Fruit fly (Drosophila melanogaster) whole organism, embryonic: ENCODE measurements around the gene Idgf3.
A peak's percentile ranks its signal among the peaks of the same experiment; 100 is the strongest.

ENCODE experiments used
- Bteb2 ChIP-seq: fragments of 200-800 bp; sonication (Bioruptor generic); optimal IDR thresholded peaks from 2 replicates; lab custom pipeline; 2016; ENCODE audit warnings: missing biosample characterization, missing genetic modification characterization
- CG10147 ChIP-seq: fragments of 200-800 bp; sonication (Bioruptor generic); optimal IDR thresholded peaks from 2 replicates; lab custom pipeline; 2019; ENCODE audit warnings: missing biosample characterization, mild to moderate bottlenecking, missing genetic modification characterization, moderate library complexity
- CG10321 ChIP-seq: fragments of 200-800 bp; sonication (Bioruptor generic); IDR thresholded peaks from 2 replicates; pipeline ENCODE4 v1.3.6; 2022; ENCODE audit warnings: missing biosample characterization, missing genetic modification characterization
- CG11247 ChIP-seq: fragments of 200-800 bp; sonication (Bioruptor generic); IDR thresholded peaks from 2 replicates; pipeline ENCODE4 v1.3.6; 2022; ENCODE audit warnings: missing biosample characterization, missing genetic modification characterization
- CG11504 ChIP-seq: fragments of 200-800 bp; sonication (Bioruptor generic); optimal IDR thresholded peaks from 3 replicates; lab custom pipeline; 2019; ENCODE audit warnings: missing biosample characterization, mild to moderate bottlenecking, missing genetic modification characterization, moderate library complexity
- CG14860 ChIP-seq: fragments of 200-800 bp; sonication (Bioruptor generic); IDR thresholded peaks from 3 replicates; pipeline ENCODE4 v1.3.6; 2022; ENCODE audit warnings: missing biosample characterization, missing genetic modification characterization; ENCODE audit not compliant: partially characterized antibody
- CG15269 ChIP-seq: fragments of 200-800 bp; sonication (Bioruptor generic); optimal IDR thresholded peaks from 2 replicates; lab custom pipeline; 2018; ENCODE audit warnings: missing biosample characterization, mild to moderate bottlenecking, missing genetic modification characterization, moderate library complexity
- CG17802 ChIP-seq: fragments of 200-800 bp; sonication (Bioruptor generic); optimal IDR thresholded peaks from 2 replicates; lab custom pipeline; 2018; ENCODE audit warnings: missing biosample characterization, mild to moderate bottlenecking, missing genetic modification characterization, moderate library complexity
- CG17912 ChIP-seq: fragments of 200-800 bp; sonication (Bioruptor generic); optimal IDR thresholded peaks from 2 replicates; lab custom pipeline; 2018; ENCODE audit warnings: missing biosample characterization, mild to moderate bottlenecking, missing genetic modification characterization
- CG18262 ChIP-seq: fragments of 200-800 bp; optimal IDR thresholded peaks from 3 replicates; lab custom pipeline; 2019; ENCODE audit warnings: missing biosample characterization, mild to moderate bottlenecking, missing genetic modification characterization, moderate library complexity
- CG18619 ChIP-seq: fragments of 200-800 bp; sonication (Bioruptor generic); optimal IDR thresholded peaks from 3 replicates; lab custom pipeline; 2017; ENCODE audit warnings: missing biosample characterization, mild to moderate bottlenecking, missing genetic modification characterization
- CG30020 ChIP-seq: fragments of 200-800 bp; optimal IDR thresholded peaks from 2 replicates; lab custom pipeline; 2019; ENCODE audit warnings: missing biosample characterization, mild to moderate bottlenecking, missing genetic modification characterization, moderate library complexity
- CG3995 ChIP-seq: fragments of 200-800 bp; sonication (Bioruptor generic); optimal IDR thresholded peaks from 3 replicates; lab custom pipeline; 2016; ENCODE audit warnings: missing biosample characterization, missing genetic modification characterization
- CG4707 ChIP-seq: fragments of 200-800 bp; sonication (Bioruptor generic); optimal IDR thresholded peaks from 2 replicates; lab custom pipeline; 2018; ENCODE audit warnings: missing biosample characterization, mild to moderate bottlenecking, missing genetic modification characterization, moderate library complexity
- CG6254 ChIP-seq: fragments of 200-800 bp; sonication (Bioruptor generic); optimal IDR thresholded peaks from 3 replicates; lab custom pipeline; 2017; ENCODE audit warnings: mild to moderate bottlenecking, missing biosample characterization, missing genetic modification reagents, missing genetic modification characterization
- CG7271 ChIP-seq: fragments of 200-800 bp; sonication (Bioruptor generic); optimal IDR thresholded peaks from 2 replicates; lab custom pipeline; 2018; ENCODE audit warnings: missing biosample characterization, mild to moderate bottlenecking, missing genetic modification characterization, moderate library complexity
- CG7357 ChIP-seq: fragments of 200-800 bp; sonication (Bioruptor generic); IDR thresholded peaks from 3 replicates; pipeline ENCODE4 v1.3.6; 2022; ENCODE audit warnings: missing biosample characterization, missing genetic modification characterization
- CG7987 ChIP-seq: fragments of 200-800 bp; sonication (Bioruptor generic); optimal IDR thresholded peaks from 2 replicates; lab custom pipeline; 2018; ENCODE audit warnings: missing biosample characterization, mild to moderate bottlenecking, missing genetic modification characterization, moderate library complexity
- CG8944 ChIP-seq: fragments of 200-800 bp; sonication (Bioruptor generic); optimal IDR thresholded peaks from 3 replicates; lab custom pipeline; 2016; ENCODE audit warnings: missing biosample characterization, missing genetic modification characterization
- Dip2 ChIP-seq: fragments of 200-800 bp; sonication (Bioruptor generic); IDR thresholded peaks from 2 replicates; pipeline ENCODE4 v1.3.6; 2022; ENCODE audit warnings: missing biosample characterization, missing genetic modification characterization
- Dref ChIP-seq: fragments of 200-800 bp; sonication (Bioruptor generic); IDR thresholded peaks from 2 replicates; pipeline ENCODE4 v1.3.6; 2022; ENCODE audit warnings: missing biosample characterization, missing genetic modification characterization
- Drgx ChIP-seq: fragments of 200-800 bp; sonication (Bioruptor generic); IDR thresholded peaks from 2 replicates; pipeline ENCODE4 v1.3.6; 2022; ENCODE audit warnings: missing biosample characterization, missing genetic modification characterization
- E2f2 ChIP-seq: fragments of 200-800 bp; sonication (Bioruptor generic); IDR thresholded peaks from 2 replicates; pipeline ENCODE4 v1.3.6; 2022; ENCODE audit warnings: missing biosample characterization, missing genetic modification characterization
- Fer1 ChIP-seq: fragments of 200-800 bp; sonication (Bioruptor generic); optimal IDR thresholded peaks from 2 replicates; lab custom pipeline; 2017; ENCODE audit warnings: missing biosample characterization, mild to moderate bottlenecking, missing genetic modification characterization
- HHEX ChIP-seq: fragments of 200-800 bp; sonication (Bioruptor generic); optimal IDR thresholded peaks from 3 replicates; lab custom pipeline; 2017; ENCODE audit warnings: missing biosample characterization, mild to moderate bottlenecking, missing genetic modification characterization, missing genetic modification reagents
- Hand ChIP-seq: fragments of 200-800 bp; sonication (Bioruptor generic); optimal IDR thresholded peaks from 2 replicates; lab custom pipeline; 2017; ENCODE audit warnings: mild to moderate bottlenecking, missing biosample characterization, missing genetic modification reagents, missing genetic modification characterization
- Hmx ChIP-seq: fragments of 200-800 bp; sonication (Bioruptor generic); optimal IDR thresholded peaks from 2 replicates; lab custom pipeline; 2016; ENCODE audit warnings: missing biosample characterization, missing genetic modification characterization
- MESR4 ChIP-seq: fragments of 200-800 bp; sonication (Bioruptor generic); optimal IDR thresholded peaks from 2 replicates; lab custom pipeline; 2018; ENCODE audit warnings: missing biosample characterization, mild to moderate bottlenecking, missing genetic modification characterization, moderate library complexity
- Myb ChIP-seq: fragments of 200-800 bp; sonication (Bioruptor generic); optimal IDR thresholded peaks from 2 replicates; lab custom pipeline; 2016; ENCODE audit warnings: missing biosample characterization, missing genetic modification characterization
- Six4 ChIP-seq: fragments of 200-800 bp; sonication (Bioruptor generic); optimal IDR thresholded peaks from 2 replicates; lab custom pipeline; 2016; ENCODE audit warnings: missing biosample characterization, missing genetic modification characterization
- Trl ChIP-seq, 3 experiments: fragments of >200 bp in 2 of 3; fragments of 200-800 bp in 1 of 3; sonication (Bioruptor generic) in 1 of 3; optimal IDR thresholded peaks; 2 replicates in 1 of 3; 3 replicates in 2 of 3; lab custom pipeline; 2016 to 2017; ENCODE audit warnings: missing biosample characterization in 1 of 3, missing genetic modification characterization in 1 of 3
- Xrp1 ChIP-seq: fragments of 200-800 bp; sonication (Bioruptor generic); IDR thresholded peaks from 2 replicates; pipeline ENCODE4 v1.3.6; 2022; ENCODE audit warnings: missing biosample characterization, missing genetic modification characterization
- ato ChIP-seq: fragments of 200-800 bp; sonication (Bioruptor generic); IDR thresholded peaks from 2 replicates; pipeline ENCODE4 v1.3.6; 2022; ENCODE audit warnings: missing biosample characterization, missing genetic modification characterization; ENCODE audit not compliant: partially characterized antibody
- crc ChIP-seq: fragments of 200-800 bp; sonication (Bioruptor generic); optimal IDR thresholded peaks from 2 replicates; lab custom pipeline; 2016; ENCODE audit warnings: missing biosample characterization, missing genetic modification characterization
- croc ChIP-seq: fragments of 200-800 bp; sonication (Bioruptor generic); conservative IDR thresholded peaks from 3 replicates; pipeline ENCODE4 v1.3.6; 2022; ENCODE audit warnings: missing biosample characterization, missing genetic modification characterization
- gro ChIP-seq: fragments of 200-800 bp; sonication (Bioruptor generic); optimal IDR thresholded peaks from 2 replicates; lab custom pipeline; 2016; ENCODE audit warnings: missing biosample characterization, missing genetic modification characterization
- knrl ChIP-seq: fragments of 200-800 bp; sonication (Bioruptor generic); IDR thresholded peaks from 3 replicates; pipeline ENCODE4 v1.3.6; 2022; ENCODE audit warnings: missing biosample characterization, missing genetic modification characterization; ENCODE audit not compliant: partially characterized antibody
- lbe ChIP-seq: fragments of 200-800 bp; sonication (Bioruptor generic); optimal IDR thresholded peaks from 2 replicates; lab custom pipeline; 2016; ENCODE audit warnings: missing biosample characterization, mild to moderate bottlenecking, missing genetic modification characterization
- nom ChIP-seq: fragments of 200-800 bp; sonication (Bioruptor generic); optimal IDR thresholded peaks from 2 replicates; lab custom pipeline; 2017; ENCODE audit warnings: missing biosample characterization, missing genetic modification characterization, mild to moderate bottlenecking, moderate library complexity, missing genetic modification reagents
- org-1 ChIP-seq: fragments of 200-800 bp; sonication (Bioruptor generic); optimal IDR thresholded peaks from 2 replicates; lab custom pipeline; 2017; ENCODE audit warnings: missing biosample characterization, missing genetic modification characterization
- pb ChIP-seq: fragments of 200-800 bp; sonication (Bioruptor generic); optimal IDR thresholded peaks from 3 replicates; lab custom pipeline; 2016; ENCODE audit warnings: missing biosample characterization, missing genetic modification characterization
- phol ChIP-seq: fragments of 200-800 bp; sonication (Bioruptor generic); optimal IDR thresholded peaks from 3 replicates; lab custom pipeline; 2018; ENCODE audit warnings: missing biosample characterization, mild to moderate bottlenecking, missing genetic modification characterization, moderate library complexity
- prd ChIP-seq, 3 experiments: fragments of >200 bp in 2 of 3; fragments of 200-800 bp in 1 of 3; sonication (Bioruptor generic) in 1 of 3; optimal IDR thresholded peaks in 2 of 3; IDR thresholded peaks in 1 of 3; 2 replicates in 2 of 3; 3 replicates in 1 of 3; pipeline versions ENCODE4 v1.3.6 to Lab custom; 2017 to 2022; ENCODE audit warnings: missing biosample characterization in 1 of 3, missing genetic modification characterization in 1 of 3
- row ChIP-seq: fragments of 200-800 bp; sonication (Bioruptor generic); IDR thresholded peaks from 3 replicates; pipeline ENCODE4 v1.3.6; 2022; ENCODE audit warnings: missing biosample characterization, missing genetic modification characterization
- sens ChIP-seq: fragments of 200-800 bp; sonication (Bioruptor generic); peaks from one replicate; lab custom pipeline; 2016; ENCODE audit warnings: missing biosample characterization, missing genetic modification characterization
- sim ChIP-seq: fragments of 200-800 bp; sonication (Bioruptor generic); IDR thresholded peaks from 2 replicates; pipeline ENCODE4 v1.3.6; 2022; ENCODE audit warnings: missing biosample characterization, missing genetic modification characterization
- tin ChIP-seq: fragments of 200-800 bp; sonication (Bioruptor generic); optimal IDR thresholded peaks from 3 replicates; lab custom pipeline; 2016; ENCODE audit warnings: missing biosample characterization, missing genetic modification characterization
- tna ChIP-seq: fragments of 200-800 bp; sonication (Bioruptor generic); IDR thresholded peaks from 2 replicates; pipeline ENCODE4 v1.3.6; 2022; ENCODE audit warnings: missing biosample characterization, missing genetic modification characterization; ENCODE audit not compliant: partially characterized antibody
- trh ChIP-seq: fragments of 200-800 bp; sonication (Bioruptor generic); optimal IDR thresholded peaks from 2 replicates; lab custom pipeline; 2016; ENCODE audit warnings: missing biosample characterization, missing genetic modification characterization

Gene Idgf3

DNA sequence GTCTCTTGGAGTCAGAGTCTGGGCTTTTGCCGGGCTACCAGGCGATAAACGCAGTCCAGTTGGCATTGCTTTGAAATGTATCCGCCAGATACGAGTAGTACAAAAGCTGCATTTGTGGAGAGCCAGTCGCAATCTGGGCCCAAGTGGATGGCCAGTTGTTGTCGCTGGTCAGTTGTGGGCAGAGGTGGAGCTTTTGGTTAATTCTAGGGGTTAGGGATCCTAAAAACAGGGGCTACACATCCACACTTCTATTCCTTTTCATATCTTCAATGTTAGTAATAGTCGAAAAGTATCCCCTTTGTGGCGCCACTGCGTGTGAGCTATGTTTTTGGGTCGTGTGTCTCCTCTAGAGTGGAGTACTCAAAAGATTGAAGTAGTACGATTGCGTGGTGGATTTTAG, 48.2 kb upstream of the Idgf3 start:
- no peak for TF ChIP-seq MESR4
- no peak for TF ChIP-seq crc (GFP tag; lab: Kevin White, UChicago)
- no peak for TF ChIP-seq CG10321
- TF ChIP-seq gro (GFP tag; lab: Kevin White, UChicago), result no peak
- no peak for TF ChIP-seq org-1 (GFP tag; lab: Kevin White, UChicago)
- no peak for TF ChIP-seq CG14860 (GFP tag; lab: Robert Waterston, UW)
- no peak for TF ChIP-seq row (GFP tag; lab: Robert Waterston, UW)
- TF ChIP-seq Drgx, result 0 out of 2 replicates have a peak, but pooled peaks have one; percentile 7
- no peak for TF ChIP-seq CG7987 (GFP tag; lab: Kevin White, UChicago)

dm6 chr2L:16406523-16406922, 44.2 kb upstream of the Idgf3 start:
- TF ChIP-seq pb, result no peak
- TF ChIP-seq Dref (GFP tag; lab: Robert Waterston, UW), result no peak
- no peak for TF ChIP-seq CG15269 (tag; lab: Kevin White, UChicago)
- peak; percentile 8 for TF ChIP-seq CG18262 (tag; lab: Kevin White, UChicago)
- no peak for TF ChIP-seq CG10147
- peak; percentile 5 for TF ChIP-seq lbe (GFP tag; lab: Kevin White, UChicago)
- TF ChIP-seq tna (GFP tag; lab: Robert Waterston, UW), result no peak
- TF ChIP-seq tin (GFP tag; lab: Kevin White, UChicago), result no peak
- no peak for TF ChIP-seq Fer1 (GFP tag; lab: Kevin White, UChicago)
- no peak for TF ChIP-seq CG11247 (GFP tag; lab: Robert Waterston, UW)
- no peak for TF ChIP-seq CG6254 (GFP tag; lab: Kevin White, UChicago)
- peak; percentile 7; the same call in 1 of the 2 replicates for TF ChIP-seq Xrp1 (GFP tag; lab: Robert Waterston, UW)
- TF ChIP-seq sens (GFP tag; lab: Kevin White, UChicago), result peak; percentile 61
- no peak for TF ChIP-seq phol
- TF ChIP-seq prd (optimal IDR thresholded peaks at IDR 0.05; lab: Kevin White, UChicago), result no peak
- TF ChIP-seq prd (GFP tag; IDR thresholded peaks at IDR 0.05; lab: Robert Waterston, UW), result peak; percentile 44; the same call in 2 of the 3 replicates
- TF ChIP-seq CG7357, result no peak
- no peak for TF ChIP-seq knrl (GFP tag; lab: Robert Waterston, UW)
- no peak for TF ChIP-seq Hmx (GFP tag; lab: Kevin White, UChicago)
- TF ChIP-seq CG11504 (tag; lab: Kevin White, UChicago), result no peak
- no peak for TF ChIP-seq trh (GFP tag; lab: Kevin White, UChicago)
- TF ChIP-seq ato, result no peak
- TF ChIP-seq CG8944 (GFP tag; lab: Kevin White, UChicago), result no peak
- peak; percentile 30 for TF ChIP-seq CG7271
- no peak for TF ChIP-seq croc (GFP tag; lab: Robert Waterston, UW)
- no peak for TF ChIP-seq Six4 (GFP tag; lab: Kevin White, UChicago)
- no peak for TF ChIP-seq Dip2 (GFP tag; lab: Robert Waterston, UW)
- peak; percentile 19 for TF ChIP-seq nom (GFP tag; lab: Kevin White, UChicago)
- no peak for TF ChIP-seq E2f2

DNA sequence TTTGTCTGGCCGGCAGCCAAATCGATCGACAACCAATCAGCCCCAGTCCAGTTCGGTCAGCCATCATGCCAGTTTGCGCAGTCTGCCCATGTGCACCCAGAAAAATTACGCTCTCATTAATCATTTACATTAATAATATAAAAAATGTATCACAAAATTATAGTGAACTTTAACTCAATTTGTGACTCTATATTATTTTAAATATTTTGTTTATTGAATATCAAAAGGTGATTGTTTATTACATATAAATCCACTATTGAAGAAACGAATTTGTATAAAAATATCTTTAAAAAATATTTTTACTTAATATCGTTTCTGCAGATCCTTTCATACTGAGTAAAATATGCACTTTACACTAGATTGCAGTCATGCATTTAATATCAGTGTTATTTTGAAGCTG, 43.4 kb upstream of the Idgf3 start:
- TF ChIP-seq trh (GFP tag; lab: Kevin White, UChicago) (no peak), HHEX (no peak), Myb (GFP tag; lab: Kevin White, UChicago) (no peak), Hand (GFP tag; lab: Kevin White, UChicago) (no peak), Trl (optimal IDR thresholded peaks at IDR 0.05; lab: Kevin White, UChicago) (no peak), Trl (GFP tag; optimal IDR thresholded peaks at IDR 0.05; lab: Kevin White, UChicago) (no peak), CG17912 (no peak), CG30020 (tag; lab: Kevin White, UChicago) (no peak), CG3995 (GFP tag; lab: Kevin White, UChicago) (no peak), sim (GFP tag; lab: Robert Waterston, UW) (no peak), CG4707 (GFP tag; lab: Kevin White, UChicago) (no peak), CG17802 (no peak), CG18619 (no peak), Bteb2 (GFP tag; lab: Kevin White, UChicago) (no peak)
